Worm (Caenorhabditis elegans) whole organism, L4 larva: Measurements from ENCODE around the gene F11C7.6.

ENCODE experiments used
- Y75B8A.6 ChIP-seq: fragments of 200-800 bp; sonication (Bioruptor generic); IDR thresholded peaks from 2 replicates; pipeline ENCODE4 v1.3.6; 2022; ENCODE audit warnings: missing genetic modification reagents, missing genetic modification characterization, missing compliant biosample characterization
- egl-27 ChIP-seq: sonication (generic microtip); optimal IDR thresholded peaks from 3 replicates; lab custom pipeline; 2017; ENCODE audit warnings: missing biosample characterization, missing genetic modification reagents, missing genetic modification characterization
- hlh-30 ChIP-seq: sonication (generic microtip); optimal IDR thresholded peaks from 2 replicates; lab custom pipeline; 2017; ENCODE audit warnings: antibody characterized with exemption, mild to moderate bottlenecking, missing genetic modification characterization, missing compliant biosample characterization; ENCODE audit not compliant: insufficient read depth
- lir-3 ChIP-seq: sonication (generic microtip); optimal IDR thresholded peaks from 2 replicates; lab custom pipeline; 2016; ENCODE audit warnings: mild to moderate bottlenecking, missing genetic modification characterization, missing compliant biosample characterization
- mdl-1 ChIP-seq, 2 experiments: fragments of 150-350 bp in 1 of 2; sonication (generic microtip) in 1 of 2; optimal IDR thresholded peaks; 2 replicates each; lab custom pipeline; 2014 to 2017; ENCODE audit warnings: missing biosample characterization in 2 of 2, missing genetic modification characterization in 2 of 2
- skn-1 ChIP-seq: fragments of 150-350 bp; optimal IDR thresholded peaks from 2 replicates; lab custom pipeline; 2014; ENCODE audit warnings: missing biosample characterization, missing genetic modification characterization
- ztf-11 ChIP-seq: fragments of 150-350 bp; optimal IDR thresholded peaks from 2 replicates; lab custom pipeline; 2014; ENCODE audit warnings: missing biosample characterization, missing genetic modification characterization

DNA sequence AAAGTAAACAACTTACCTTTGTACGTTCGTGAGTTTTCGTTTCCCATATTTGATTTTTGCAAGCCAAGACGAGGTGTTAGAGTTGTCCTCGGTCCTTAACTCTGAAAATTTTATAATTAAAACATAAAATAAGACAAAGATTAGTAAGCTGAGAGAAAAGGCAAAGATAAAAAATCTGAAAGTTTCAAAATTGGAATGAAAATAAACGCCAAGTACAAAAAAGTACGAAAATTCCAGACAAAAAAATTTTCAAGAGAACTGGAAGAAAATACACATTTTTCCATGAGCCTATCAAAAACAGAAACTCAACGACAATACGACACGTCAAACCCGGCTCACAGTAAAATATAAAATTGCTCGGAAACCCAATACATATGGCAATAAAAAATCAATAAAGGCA lies 9.8 kb upstream of the F11C7.6 start, which contains the start of gene F10D7.5:
- TF ChIP-seq Y75B8A.6 (no peak), hlh-30 (tag; lab: Kevin White, UChicago) (no peak), lir-3 (tag; lab: Kevin White, UChicago) (no peak), mdl-1 (tag; optimal IDR thresholded peaks at IDR 0.05; lab: Kevin White, UChicago) (no peak), skn-1 (tag; lab: Kevin White, UChicago) (no peak), ztf-11 (tag; lab: Kevin White, UChicago) (no peak), egl-27 (tag; lab: Kevin White, UChicago) (no peak)
